Worm (Caenorhabditis elegans): ENCODE measurements around the gene gst-15.

gst-15 gene

ce11 chrII:13574395-13574794 is 38.6 kb downstream of the gst-15 start:
- TF ChIP-seq lsy-2 (tag; optimal IDR thresholded peaks at IDR 0.05) (no peak), efl-1 (optimal IDR thresholded peaks at IDR 0.05) (no peak), efl-1 (GFP tag; optimal IDR thresholded peaks at IDR 0.05 in 1 of 2) (peak in 1 of 2 experiments; percentile 64)

- no peak for TF ChIP-seq ztf-11 (tag; optimal IDR thresholded peaks at IDR 0.05)
- no peak for TF ChIP-seq unc-62 (GFP tag; optimal IDR thresholded peaks at IDR 0.05)
- no peak for TF ChIP-seq nhr-19 (GFP tag; conservative IDR thresholded peaks at IDR 0.05)
- no peak for TF ChIP-seq nhr-237 (tag; optimal IDR thresholded peaks at IDR 0.05)
- TF ChIP-seq ets-5 (GFP tag; IDR thresholded peaks at IDR 0.05), result no peak
- no peak for TF ChIP-seq egl-13 (tag; optimal IDR thresholded peaks at IDR 0.05)
- no peak for TF ChIP-seq nhr-28 (tag; optimal IDR thresholded peaks at IDR 0.05)
- no peak for TF ChIP-seq unc-130 (tag; optimal IDR thresholded peaks at IDR 0.05)
These were observed 45.1 kb downstream of the gst-15 start, which contains the start of gene Y48E1B.3 for ce11 chrII:13567871-13568270. Gene Y48E1B.3, minus strand, starts transcription at chrII:13567971.
